Worm (Caenorhabditis elegans) whole organism, late embryonic: Measurements from ENCODE around the gene spin-2.

ENCODE experiments used
- C38D4.7 ChIP-seq: fragments of 200-800 bp; sonication (Bioruptor generic); optimal IDR thresholded peaks from 2 replicates; lab custom pipeline; 2018; ENCODE audit warnings: mild to moderate bottlenecking, missing genetic modification characterization, moderate library complexity, missing compliant biosample characterization
- K09A11.1 ChIP-seq: sonication (generic microtip); optimal IDR thresholded peaks from 2 replicates; lab custom pipeline; 2017; ENCODE audit warnings: antibody characterized with exemption, mild to moderate bottlenecking, missing genetic modification characterization, missing compliant biosample characterization; ENCODE audit not compliant: insufficient read depth
- ahr-1 ChIP-seq: sonication (generic microtip); optimal IDR thresholded peaks from 2 replicates; lab custom pipeline; 2016; ENCODE audit warnings: missing genetic modification characterization, missing compliant biosample characterization
- ceh-19 ChIP-seq: fragments of 200-800 bp; sonication (Bioruptor generic); optimal IDR thresholded peaks from 2 replicates; lab custom pipeline; 2018; ENCODE audit warnings: mild to moderate bottlenecking, missing genetic modification characterization, missing compliant biosample characterization
- elt-2 ChIP-seq: sonication (generic microtip); optimal IDR thresholded peaks from 2 replicates; lab custom pipeline; 2016; ENCODE audit warnings: missing genetic modification reagents, missing genetic modification characterization, missing compliant biosample characterization
- gmeb-2 ChIP-seq: sonication (generic microtip); optimal IDR thresholded peaks from 2 replicates; lab custom pipeline; 2016; ENCODE audit warnings: missing genetic modification characterization, inconsistent platforms, missing compliant biosample characterization
- nfya-1 ChIP-seq: sonication (generic microtip); optimal IDR thresholded peaks from 2 replicates; lab custom pipeline; 2017; ENCODE audit warnings: missing genetic modification characterization, mild to moderate bottlenecking, missing compliant biosample characterization, antibody characterized with exemption, moderate library complexity
- pat-9 ChIP-seq: fragments of 200-800 bp; sonication (Bioruptor generic); optimal IDR thresholded peaks from 2 replicates; lab custom pipeline; 2018; ENCODE audit warnings: mild to moderate bottlenecking, missing genetic modification characterization, moderate library complexity, missing compliant biosample characterization
- sox-4 ChIP-seq: sonication (generic microtip); optimal IDR thresholded peaks from 2 replicates; lab custom pipeline; 2017; ENCODE audit warnings: mild to moderate bottlenecking, missing genetic modification characterization, inconsistent platforms, missing compliant biosample characterization

ce11 chrIV:13077694-13078093 lies 9.1 kb upstream of the spin-2 start:
- TF ChIP-seq nfya-1 = no peak
- TF ChIP-seq sox-4 (tag; lab: Kevin White, UChicago) = no peak
- no peak for TF ChIP-seq pat-9 (tag; lab: Kevin White, UChicago)
- TF ChIP-seq ahr-1 (tag; lab: Kevin White, UChicago) = no peak
- TF ChIP-seq elt-2 (tag; lab: Kevin White, UChicago) = no peak
- TF ChIP-seq ceh-19 = no peak
- no peak for TF ChIP-seq C38D4.7 (GFP tag; lab: Kevin White, UChicago)
- no peak for TF ChIP-seq gmeb-2 (tag; lab: Kevin White, UChicago)
- no peak for TF ChIP-seq K09A11.1 (tag; lab: Kevin White, UChicago)
